Worm (Caenorhabditis elegans): Measurements from ENCODE around the gene oac-57.

Gene oac-57

DNA sequence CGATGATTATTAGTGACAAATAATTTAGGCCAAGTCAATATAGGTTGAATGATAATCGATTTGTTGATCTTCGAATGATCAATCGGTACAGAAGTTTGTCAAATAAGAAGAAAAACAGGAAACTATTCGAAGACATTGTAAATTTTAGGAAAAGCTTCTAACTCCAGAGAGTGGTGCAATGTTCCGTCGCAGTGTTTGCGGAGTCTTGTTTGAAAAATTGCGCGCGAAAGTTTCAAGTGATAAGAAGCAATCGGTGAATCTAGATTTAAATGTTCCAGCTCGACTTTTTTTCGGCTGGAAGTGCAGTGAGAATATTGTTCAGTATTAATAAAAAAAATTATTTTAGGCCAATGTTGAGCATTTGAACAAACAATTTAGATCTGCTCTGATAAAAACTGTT is 27.1 kb upstream of the oac-57 start:
- TF ChIP-seq hpl-2 (GFP tag; optimal IDR thresholded peaks at IDR 0.05): no peak
- peak; percentile 73 to 81 for TF ChIP-seq efl-1 (optimal IDR thresholded peaks at IDR 0.05)
- TF ChIP-seq efl-1 (GFP tag; optimal IDR thresholded peaks at IDR 0.05 in 1 of 2): peak; percentile 84 to 98
- no peak for TF ChIP-seq sox-4 (tag; optimal IDR thresholded peaks at IDR 0.05)
- peak; percentile 73 to 86 (median 85) for TF ChIP-seq dpl-1 (GFP tag; optimal IDR thresholded peaks at IDR 0.05)
- peak; percentile 80 for TF ChIP-seq F16B12.6 (tag; optimal IDR thresholded peaks at IDR 0.05)
- no peak for TF ChIP-seq ama-1 (optimal IDR thresholded peaks at IDR 0.05)
- no peak for TF ChIP-seq tlp-1 (tag; optimal IDR thresholded peaks at IDR 0.05)
- peak; percentile 26 for TF ChIP-seq rnt-1 (tag; optimal IDR thresholded peaks at IDR 0.05)
- no peak for TF ChIP-seq C34B4.2 (tag; optimal IDR thresholded peaks at IDR 0.05)
- TF ChIP-seq xbp-1 (tag; optimal IDR thresholded peaks at IDR 0.05): no peak
- TF ChIP-seq swsn-7 (tag; optimal IDR thresholded peaks at IDR 0.05): peak; percentile 3
- TF ChIP-seq lin-35 (GFP tag; optimal IDR thresholded peaks at IDR 0.05): peak; percentile 74 to 82
- no peak for TF ChIP-seq aha-1 (tag; optimal IDR thresholded peaks at IDR 0.05)
- peak; percentile 19 for TF ChIP-seq mep-1 (tag; optimal IDR thresholded peaks at IDR 0.05)
- peak; percentile 24 for TF ChIP-seq nhr-47 (tag; optimal IDR thresholded peaks at IDR 0.05)
- TF ChIP-seq nhr-20 (tag; optimal IDR thresholded peaks at IDR 0.05): no peak
- no peak for TF ChIP-seq zip-4 (GFP tag; optimal IDR thresholded peaks at IDR 0.05)
- no peak for TF ChIP-seq C16A3.4 (tag; optimal IDR thresholded peaks at IDR 0.05)
- no peak for TF ChIP-seq snu-23 (GFP tag; optimal IDR thresholded peaks at IDR 0.05)
- no peak for TF ChIP-seq tbx-2 (tag; optimal IDR thresholded peaks at IDR 0.05)
- no peak for TF ChIP-seq sptf-1 (tag; optimal IDR thresholded peaks at IDR 0.05)
- TF ChIP-seq hlh-17 (GFP tag; optimal IDR thresholded peaks at IDR 0.05; ENCODE audit: borderline replicate concordance): no peak
- TF ChIP-seq blmp-1 (tag; optimal IDR thresholded peaks at IDR 0.05): no peak
- TF ChIP-seq nhr-85 (tag): no peak
- peak; percentile 25 to 43 for TF ChIP-seq lsy-2 (tag; optimal IDR thresholded peaks at IDR 0.05)
- TF ChIP-seq nhr-71 (tag; optimal IDR thresholded peaks at IDR 0.05): peak; percentile 21
- no peak for TF ChIP-seq grh-1 (GFP tag; IDR thresholded peaks at IDR 0.05)
- TF ChIP-seq snpc-4 (tag; optimal IDR thresholded peaks at IDR 0.05): no peak
- TF ChIP-seq zag-1 (tag; optimal IDR thresholded peaks at IDR 0.05): no peak

DNA sequence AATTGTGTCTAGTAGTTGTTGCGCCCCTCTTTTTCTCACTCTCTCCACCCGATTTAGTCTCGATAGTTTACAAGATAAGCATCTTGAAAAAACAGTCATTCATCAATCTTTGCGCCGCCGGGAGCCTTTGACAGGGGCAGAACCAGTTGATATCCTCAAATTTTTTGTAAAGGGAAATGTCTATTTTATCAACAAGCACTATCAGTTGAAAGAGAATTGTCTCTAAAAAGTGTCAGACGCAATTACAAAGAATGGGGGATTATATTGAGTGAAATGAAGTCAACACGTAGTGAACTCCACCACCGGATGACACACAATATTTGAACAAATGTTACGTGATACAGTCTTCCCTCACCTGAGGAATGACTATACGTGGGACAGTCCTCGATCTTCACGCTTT is 26.5 kb upstream of the oac-57 start:
- TF ChIP-seq sptf-1 (tag; optimal IDR thresholded peaks at IDR 0.05) (no peak), ztf-11 (tag; optimal IDR thresholded peaks at IDR 0.05) (no peak), ceh-88 (GFP tag; IDR thresholded peaks at IDR 0.05) (no peak), lin-14 (GFP tag; optimal IDR thresholded peaks at IDR 0.05) (peak; percentile 16), unc-86 (tag; optimal IDR thresholded peaks at IDR 0.05) (no peak), mef-2 (tag; optimal IDR thresholded peaks at IDR 0.05) (no peak), ceh-90 (tag; optimal IDR thresholded peaks at IDR 0.05) (no peak), blmp-1 (tag; optimal IDR thresholded peaks at IDR 0.05) (peak; percentile 12), hpl-2 (GFP tag; optimal IDR thresholded peaks at IDR 0.05) (no peak), tbx-2 (tag; optimal IDR thresholded peaks at IDR 0.05) (no peak), C34B4.2 (tag; optimal IDR thresholded peaks at IDR 0.05) (no peak), zag-1 (tag; optimal IDR thresholded peaks at IDR 0.05) (no peak), efl-1 (optimal IDR thresholded peaks at IDR 0.05) (no peak), efl-1 (GFP tag; optimal IDR thresholded peaks at IDR 0.05 in 1 of 2) (peak in 1 of 2 experiments; percentile 90), nhr-28 (tag; optimal IDR thresholded peaks at IDR 0.05) (no peak), nhr-77 (tag; optimal IDR thresholded peaks at IDR 0.05) (no peak), lsy-2 (tag; optimal IDR thresholded peaks at IDR 0.05) (no peak), fos-1 (tag; optimal IDR thresholded peaks at IDR 0.05) (no peak), rnt-1 (tag; optimal IDR thresholded peaks at IDR 0.05) (no peak), lin-15B (tag; optimal IDR thresholded peaks at IDR 0.05) (no peak), F16B12.6 (tag; optimal IDR thresholded peaks at IDR 0.05) (no peak)

DNA sequence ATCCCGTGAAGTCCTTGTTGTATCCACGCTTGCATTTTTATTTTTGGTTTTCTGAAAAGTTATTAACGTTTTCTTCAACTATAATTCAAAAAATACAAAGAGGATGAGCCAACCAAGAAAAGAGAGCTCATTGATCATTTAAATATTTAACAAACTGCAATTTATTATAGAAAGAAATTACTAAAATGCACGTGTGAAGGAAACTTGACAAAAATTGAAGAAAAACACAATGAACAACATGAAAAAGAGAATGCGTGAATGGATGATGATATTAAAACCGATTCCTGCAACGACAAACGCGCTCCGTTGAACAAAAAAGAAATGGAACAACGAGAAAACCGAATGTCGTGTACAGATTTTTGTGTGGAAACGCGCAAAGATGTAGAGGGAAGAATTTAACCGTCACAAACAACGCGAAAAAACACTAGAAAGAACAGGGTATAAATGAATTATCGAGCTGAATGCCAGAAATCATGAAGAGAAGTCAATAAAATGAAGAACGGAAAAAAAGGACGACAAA is 23.3 kb upstream of the oac-57 start, which contains the start of gene ufd-1:
TSS of gene ufd-1 (minus strand) at position 51 of the 520 bp plus-strand sequence.
- TF ChIP-seq lin-39 (tag; optimal IDR thresholded peaks at IDR 0.05): no peak
- TF ChIP-seq hlh-4 (tag; optimal IDR thresholded peaks at IDR 0.05): no peak
- peak in 1 of 2 experiments; percentile 0 for TF ChIP-seq lsy-2 (tag; optimal IDR thresholded peaks at IDR 0.05)
- no peak for TF ChIP-seq tlp-1 (tag; optimal IDR thresholded peaks at IDR 0.05)
- TF ChIP-seq dpl-1 (GFP tag; optimal IDR thresholded peaks at IDR 0.05): peak in 1 of 3 experiments; percentile 42
- TF ChIP-seq blmp-1 (tag; optimal IDR thresholded peaks at IDR 0.05): peak; percentile 70
- TF ChIP-seq isw-1 (GFP tag; IDR thresholded peaks at IDR 0.05): no peak
- peak; percentile 56 for TF ChIP-seq skn-1 (tag; optimal IDR thresholded peaks at IDR 0.05)
- no peak for TF ChIP-seq fkh-4 (tag; optimal IDR thresholded peaks at IDR 0.05; ENCODE audit: borderline replicate concordance)
- TF ChIP-seq lin-35 (GFP tag; optimal IDR thresholded peaks at IDR 0.05): peak in 1 of 2 experiments; percentile 40
- TF ChIP-seq nhr-77 (tag; optimal IDR thresholded peaks at IDR 0.05): no peak
- no peak for TF ChIP-seq efl-1 (optimal IDR thresholded peaks at IDR 0.05)
- TF ChIP-seq efl-1 (GFP tag; optimal IDR thresholded peaks at IDR 0.05 in 1 of 2): peak in 1 of 2 experiments; percentile 11
